Fruit fly (Drosophila melanogaster) whole organism, embryonic: ENCODE results near the gene Fkbp59.

Source experiments
- CG10267 ChIP-seq: fragments of 200-800 bp; sonication (Bioruptor generic); optimal IDR thresholded peaks from 2 replicates; lab custom pipeline; 2018; ENCODE audit warnings: missing biosample characterization, mild to moderate bottlenecking, missing genetic modification characterization, moderate library complexity
- CG11093 ChIP-seq: fragments of 200-800 bp; sonication (Bioruptor generic); IDR thresholded peaks from 3 replicates; pipeline ENCODE4 v1.3.6; 2022; ENCODE audit warnings: missing biosample characterization, missing genetic modification characterization
- CG12071 ChIP-seq: fragments of 200-800 bp; sonication (Bioruptor generic); optimal IDR thresholded peaks from 3 replicates; lab custom pipeline; 2018; ENCODE audit warnings: missing biosample characterization, mild to moderate bottlenecking, missing genetic modification characterization
- CG12769 ChIP-seq: fragments of 200-800 bp; sonication (Bioruptor generic); optimal IDR thresholded peaks from 2 replicates; lab custom pipeline; 2019; ENCODE audit warnings: missing biosample characterization, mild to moderate bottlenecking, missing genetic modification characterization, moderate library complexity
- CG13287 ChIP-seq: fragments of 200-800 bp; sonication (Bioruptor generic); IDR thresholded peaks from 2 replicates; pipeline ENCODE4 v1.3.6; 2022; ENCODE audit warnings: missing biosample characterization, missing genetic modification characterization; ENCODE audit not compliant: partially characterized antibody
- CG16779 ChIP-seq: fragments of 200-800 bp; sonication (Bioruptor generic); IDR thresholded peaks from 2 replicates; pipeline ENCODE4 v1.3.6; 2022; ENCODE audit warnings: missing biosample characterization, missing genetic modification characterization
- CG16815 ChIP-seq: fragments of 200-800 bp; sonication (Bioruptor generic); optimal IDR thresholded peaks from 3 replicates; lab custom pipeline; 2017; ENCODE audit warnings: missing biosample characterization, mild to moderate bottlenecking, missing genetic modification characterization
- CG2875 ChIP-seq: fragments of 200-800 bp; sonication (Bioruptor generic); optimal IDR thresholded peaks from 2 replicates; lab custom pipeline; 2017; ENCODE audit warnings: missing biosample characterization, mild to moderate bottlenecking, missing genetic modification characterization, missing genetic modification reagents
- CG30403 ChIP-seq: fragments of 200-800 bp; sonication (Bioruptor generic); optimal IDR thresholded peaks from 3 replicates; lab custom pipeline; 2016; ENCODE audit warnings: missing biosample characterization, missing genetic modification characterization
- CG31388 ChIP-seq: fragments of 200-800 bp; sonication (Bioruptor generic); optimal IDR thresholded peaks from 2 replicates; lab custom pipeline; 2016; ENCODE audit warnings: missing biosample characterization, missing genetic modification characterization
- CG32767 ChIP-seq: fragments of 200-800 bp; sonication (Bioruptor generic); IDR thresholded peaks from 2 replicates; pipeline ENCODE4 v1.3.6; 2022; ENCODE audit warnings: missing biosample characterization, missing genetic modification characterization
- CG6765 ChIP-seq: fragments of 200-800 bp; sonication (Bioruptor generic); optimal IDR thresholded peaks from 3 replicates; lab custom pipeline; 2017; ENCODE audit warnings: missing biosample characterization, mild to moderate bottlenecking, missing genetic modification characterization
- CG7372 ChIP-seq: fragments of 200-800 bp; sonication (Bioruptor generic); IDR thresholded peaks from 2 replicates; pipeline ENCODE4 v1.3.6; 2022; ENCODE audit warnings: missing biosample characterization, missing genetic modification characterization
- CG7963 ChIP-seq: fragments of 200-800 bp; sonication (Bioruptor generic); IDR thresholded peaks from 3 replicates; pipeline ENCODE4 v1.3.6; 2022; ENCODE audit warnings: missing biosample characterization, missing genetic modification characterization; ENCODE audit not compliant: partially characterized antibody
- CG8281 ChIP-seq: fragments of 200-800 bp; sonication (Bioruptor generic); optimal IDR thresholded peaks from 2 replicates; lab custom pipeline; 2018; ENCODE audit warnings: missing biosample characterization, mild to moderate bottlenecking, missing genetic modification characterization, moderate library complexity
- CTCF ChIP-seq: fragments of 200-800 bp; sonication (Bioruptor generic); optimal IDR thresholded peaks from 2 replicates; lab custom pipeline; 2017; ENCODE audit warnings: missing biosample characterization, mild to moderate bottlenecking, missing genetic modification characterization, moderate library complexity
- Camta ChIP-seq: fragments of 200-800 bp; sonication (Bioruptor generic); optimal IDR thresholded peaks from 2 replicates; lab custom pipeline; 2016; ENCODE audit warnings: missing biosample characterization, missing genetic modification characterization
- Chrac-16 ChIP-seq: fragments of 200-800 bp; sonication (Bioruptor generic); optimal IDR thresholded peaks from 3 replicates; lab custom pipeline; 2016; ENCODE audit warnings: missing biosample characterization, missing genetic modification characterization
- D19A ChIP-seq: fragments of 200-800 bp; optimal IDR thresholded peaks from 3 replicates; lab custom pipeline; 2019; ENCODE audit warnings: missing biosample characterization, mild to moderate bottlenecking, missing genetic modification characterization, moderate library complexity
- E2f1 ChIP-seq: fragments of 200-800 bp; sonication (Bioruptor generic); IDR thresholded peaks from 2 replicates; pipeline ENCODE4 v1.3.6; 2022; ENCODE audit warnings: missing biosample characterization, missing genetic modification characterization
- Ets65A ChIP-seq: fragments of 200-800 bp; sonication (Bioruptor generic); peaks from one replicate; lab custom pipeline; 2016; ENCODE audit warnings: missing biosample characterization, missing genetic modification characterization
- H15 ChIP-seq: fragments of 200-800 bp; sonication (Bioruptor generic); IDR thresholded peaks from 3 replicates; pipeline ENCODE4 v1.3.6; 2022; ENCODE audit warnings: missing biosample characterization, missing genetic modification characterization
- HmgZ ChIP-seq: fragments of 200-800 bp; sonication (Bioruptor generic); optimal IDR thresholded peaks from 2 replicates; lab custom pipeline; 2018; ENCODE audit warnings: missing biosample characterization, mild to moderate bottlenecking, missing genetic modification characterization
- Lhr ChIP-seq: fragments of 200-800 bp; sonication (Bioruptor generic); optimal IDR thresholded peaks from 3 replicates; lab custom pipeline; 2017; ENCODE audit warnings: mild to moderate bottlenecking, missing biosample characterization, missing genetic modification reagents, missing genetic modification characterization
- Lim3 ChIP-seq: fragments of 200-800 bp; sonication (Bioruptor generic); IDR thresholded peaks from 2 replicates; pipeline ENCODE4 v1.3.6; 2022; ENCODE audit warnings: missing biosample characterization, missing genetic modification characterization
- Max ChIP-seq: fragments of 200-800 bp; sonication (Bioruptor generic); optimal IDR thresholded peaks from 2 replicates; lab custom pipeline; 2016; ENCODE audit warnings: missing biosample characterization, mild to moderate bottlenecking, missing genetic modification characterization
- Med ChIP-seq: fragments of 200-800 bp; sonication (Bioruptor generic); peaks from one replicate; lab custom pipeline; 2016; ENCODE audit warnings: missing biosample characterization, missing genetic modification characterization, mild to moderate bottlenecking, inconsistent platforms, moderate library complexity
- NC2α ChIP-seq: fragments of 200-800 bp; sonication (Bioruptor generic); optimal IDR thresholded peaks from 2 replicates; lab custom pipeline; 2016; ENCODE audit warnings: missing biosample characterization, missing genetic modification characterization
- NC2β ChIP-seq: fragments of 200-800 bp; sonication (Bioruptor generic); optimal IDR thresholded peaks from 2 replicates; lab custom pipeline; 2016; ENCODE audit warnings: missing biosample characterization, missing genetic modification characterization
- Oaz ChIP-seq: fragments of 200-800 bp; sonication (Bioruptor generic); IDR thresholded peaks from 2 replicates; pipeline ENCODE4 v1.3.6; 2022; ENCODE audit warnings: missing biosample characterization, missing genetic modification characterization
- Rfx ChIP-seq: fragments of 200-800 bp; sonication (Bioruptor generic); IDR thresholded peaks from 2 replicates; pipeline ENCODE4 v1.3.6; 2022; ENCODE audit warnings: missing biosample characterization, missing genetic modification characterization
- Rx ChIP-seq: fragments of 200-800 bp; sonication (Bioruptor generic); IDR thresholded peaks from 2 replicates; pipeline ENCODE4 v1.3.6; 2022; ENCODE audit warnings: missing biosample characterization, missing genetic modification characterization
- Spps ChIP-seq: fragments of 200-800 bp; sonication (Bioruptor generic); optimal IDR thresholded peaks from 2 replicates; lab custom pipeline; 2018; ENCODE audit warnings: missing biosample characterization, mild to moderate bottlenecking, missing genetic modification characterization
- ash1 ChIP-seq: fragments of 200-800 bp; sonication (Bioruptor generic); optimal IDR thresholded peaks from 2 replicates; lab custom pipeline; 2018; ENCODE audit warnings: missing biosample characterization, mild to moderate bottlenecking, missing genetic modification characterization
- ato ChIP-seq: fragments of 200-800 bp; sonication (Bioruptor generic); IDR thresholded peaks from 2 replicates; pipeline ENCODE4 v1.3.6; 2022; ENCODE audit warnings: missing biosample characterization, missing genetic modification characterization; ENCODE audit not compliant: partially characterized antibody
- chm ChIP-seq: fragments of 200-800 bp; sonication (Bioruptor generic); IDR thresholded peaks from 2 replicates; pipeline ENCODE4 v1.3.6; 2022; ENCODE audit warnings: missing biosample characterization, missing genetic modification characterization
- dimm ChIP-seq: fragments of 200-800 bp; sonication (Bioruptor generic); IDR thresholded peaks from 2 replicates; pipeline ENCODE4 v1.3.6; 2022; ENCODE audit warnings: missing biosample characterization, missing genetic modification characterization
- dmrt99B ChIP-seq: fragments of 200-800 bp; sonication (Bioruptor generic); optimal IDR thresholded peaks from 2 replicates; lab custom pipeline; 2018; ENCODE audit warnings: missing biosample characterization, mild to moderate bottlenecking, missing genetic modification characterization, moderate library complexity
- hth ChIP-seq: fragments of >200 bp; optimal IDR thresholded peaks from 2 replicates; lab custom pipeline; 2017; ENCODE audit warnings: inconsistent platforms
- ind ChIP-seq: fragments of 200-800 bp; sonication (Bioruptor generic); optimal IDR thresholded peaks from 3 replicates; lab custom pipeline; 2016; ENCODE audit warnings: missing biosample characterization, missing genetic modification characterization
- klu ChIP-seq: fragments of 200-800 bp; sonication (Bioruptor generic); IDR thresholded peaks from 2 replicates; pipeline ENCODE4 v1.3.6; 2022; ENCODE audit warnings: missing biosample characterization, missing genetic modification characterization
- lbe ChIP-seq: fragments of 200-800 bp; sonication (Bioruptor generic); optimal IDR thresholded peaks from 2 replicates; lab custom pipeline; 2016; ENCODE audit warnings: missing biosample characterization, mild to moderate bottlenecking, missing genetic modification characterization
- mam ChIP-seq: fragments of 200-800 bp; sonication (Bioruptor generic); optimal IDR thresholded peaks from 3 replicates; lab custom pipeline; 2016; ENCODE audit warnings: missing biosample characterization, missing genetic modification characterization
- nerfin-1 ChIP-seq: fragments of 200-800 bp; sonication (Bioruptor generic); optimal IDR thresholded peaks from 3 replicates; lab custom pipeline; 2019; ENCODE audit warnings: missing biosample characterization, mild to moderate bottlenecking, missing genetic modification characterization, moderate library complexity
- odd ChIP-seq: fragments of 200-800 bp; sonication (Bioruptor generic); optimal IDR thresholded peaks from 2 replicates; lab custom pipeline; 2017; ENCODE audit warnings: missing biosample characterization, mild to moderate bottlenecking, missing genetic modification characterization
- pfk ChIP-seq: fragments of 200-800 bp; sonication (Bioruptor generic); optimal IDR thresholded peaks from 2 replicates; lab custom pipeline; 2018; ENCODE audit warnings: missing biosample characterization, mild to moderate bottlenecking, missing genetic modification characterization, moderate library complexity
- pros ChIP-seq: fragments of 200-800 bp; sonication (Bioruptor generic); optimal IDR thresholded peaks from 3 replicates; lab custom pipeline; 2019; ENCODE audit warnings: missing biosample characterization, mild to moderate bottlenecking, missing genetic modification characterization, moderate library complexity
- psq ChIP-seq: fragments of 200-800 bp; sonication (Bioruptor generic); optimal IDR thresholded peaks from 2 replicates; lab custom pipeline; 2017; ENCODE audit warnings: missing biosample characterization, missing genetic modification characterization
- run ChIP-seq: fragments of 200-800 bp; sonication (Bioruptor generic); optimal IDR thresholded peaks from 3 replicates; lab custom pipeline; 2018; ENCODE audit warnings: missing biosample characterization, mild to moderate bottlenecking, missing genetic modification characterization
- salm ChIP-seq: fragments of 200-800 bp; sonication (Bioruptor generic); optimal IDR thresholded peaks from 2 replicates; lab custom pipeline; 2018; ENCODE audit warnings: missing biosample characterization, mild to moderate bottlenecking, missing genetic modification characterization
- sens-2 ChIP-seq: fragments of 200-800 bp; sonication (Bioruptor generic); IDR thresholded peaks from 2 replicates; pipeline ENCODE4 v1.3.6; 2022; ENCODE audit warnings: missing biosample characterization, missing genetic modification characterization
- tx ChIP-seq: fragments of 200-800 bp; sonication (Bioruptor generic); optimal IDR thresholded peaks from 2 replicates; lab custom pipeline; 2016; ENCODE audit warnings: missing biosample characterization, missing genetic modification characterization
- zfh1 ChIP-seq: fragments of 200-800 bp; sonication (Bioruptor generic); IDR thresholded peaks from 3 replicates; pipeline ENCODE4 v1.3.6; 2022; ENCODE audit warnings: missing biosample characterization, missing genetic modification characterization
- zfh2 ChIP-seq: fragments of 200-800 bp; sonication (Bioruptor generic); optimal IDR thresholded peaks from 2 replicates; lab custom pipeline; 2016; ENCODE audit warnings: missing biosample characterization, missing genetic modification characterization

Fkbp59 gene

dm6 chr2L:9887856-9888269 lies at the start of gene Fkbp59 (continued):
- no peak for TF ChIP-seq CG16815
- no peak for TF ChIP-seq D19A
- TF ChIP-seq E2f1, result no peak
- TF ChIP-seq psq (GFP tag; lab: Kevin White, UChicago), result no peak
- TF ChIP-seq CTCF, result peak; percentile 95
- TF ChIP-seq Max (GFP tag; lab: Kevin White, UChicago), result no peak
- TF ChIP-seq CG11093 (GFP tag; lab: Robert Waterston, UW), result no peak
- TF ChIP-seq CG2875, result no peak
- no peak for TF ChIP-seq CG12769 (tag; lab: Kevin White, UChicago)
- TF ChIP-seq Chrac-16 (GFP tag; lab: Kevin White, UChicago), result no peak
- TF ChIP-seq CG32767 (GFP tag; lab: Robert Waterston, UW), result no peak
- no peak for TF ChIP-seq dmrt99B
- no peak for TF ChIP-seq dimm (GFP tag; lab: Robert Waterston, UW)
- peak; percentile 64 for TF ChIP-seq Med (GFP tag; lab: Kevin White, UChicago)
- TF ChIP-seq Oaz (GFP tag; lab: Robert Waterston, UW), result no peak
- no peak for TF ChIP-seq CG12071 (GFP tag; lab: Kevin White, UChicago)
- no peak for TF ChIP-seq zfh2 (GFP tag; lab: Kevin White, UChicago)
- no peak for TF ChIP-seq CG6765
- TF ChIP-seq ato, result peak; percentile 92
- TF ChIP-seq HmgZ (tag; lab: Kevin White, UChicago), result peak; percentile 60
- no peak for TF ChIP-seq klu (GFP tag; lab: Robert Waterston, UW)
- no peak for TF ChIP-seq mam (GFP tag; lab: Kevin White, UChicago)
- TF ChIP-seq pfk (GFP tag; lab: Kevin White, UChicago), result no peak
- no peak for TF ChIP-seq odd (GFP tag; lab: Kevin White, UChicago)
- TF ChIP-seq CG7963, result peak; percentile 90
- TF ChIP-seq CG10267 (tag; lab: Kevin White, UChicago), result peak; percentile 31
- no peak for TF ChIP-seq ash1
- TF ChIP-seq CG31388 (GFP tag; lab: Kevin White, UChicago), result no peak
- TF ChIP-seq Rx (GFP tag; lab: Robert Waterston, UW), result no peak
- no peak for TF ChIP-seq tx (GFP tag; lab: Kevin White, UChicago)
- TF ChIP-seq sens-2 (GFP tag; lab: Robert Waterston, UW), result no peak
- no peak for TF ChIP-seq lbe (GFP tag; lab: Kevin White, UChicago)
- peak; percentile 58 for TF ChIP-seq Lhr (GFP tag; lab: Kevin White, UChicago)
- no peak for TF ChIP-seq run (tag; lab: Kevin White, UChicago)
- no peak for TF ChIP-seq Camta
- no peak for TF ChIP-seq Lim3 (GFP tag; lab: Robert Waterston, UW)
- no peak for TF ChIP-seq nerfin-1 (tag; lab: Kevin White, UChicago)
- 0 out of 2 replicates have a peak, but pooled peaks have one; percentile 10 for TF ChIP-seq CG7372
- TF ChIP-seq Rfx, result peak; percentile 59
- TF ChIP-seq Spps (tag; lab: Kevin White, UChicago), result no peak
- no peak for TF ChIP-seq hth
- no peak for TF ChIP-seq pros (GFP tag; lab: Kevin White, UChicago)
- peak; percentile 82 for TF ChIP-seq CG13287
- TF ChIP-seq Ets65A, result no peak
- TF ChIP-seq ind (GFP tag; lab: Kevin White, UChicago), result no peak
- no peak for TF ChIP-seq CG16779
- no peak for TF ChIP-seq NC2α (GFP tag; lab: Kevin White, UChicago)
- no peak for TF ChIP-seq chm (GFP tag; lab: Robert Waterston, UW)
- no peak for TF ChIP-seq NC2β (GFP tag; lab: Kevin White, UChicago)
- no peak for TF ChIP-seq CG8281 (tag; lab: Kevin White, UChicago)
- TF ChIP-seq salm, result no peak
- TF ChIP-seq zfh1 (GFP tag; lab: Robert Waterston, UW), result peak; percentile 14; the same call in 1 of the 3 replicates
- TF ChIP-seq H15, result no peak
- no peak for TF ChIP-seq CG30403 (GFP tag; lab: Kevin White, UChicago)
